Fruit fly (Drosophila melanogaster) whole organism: ENCODE measurements around the gene kraken.

Experiments used
- psq ChIP-seq: fragments of >200 bp; optimal IDR thresholded peaks from 2 replicates; lab custom pipeline; 2017
- usp ChIP-seq: fragments of >200 bp; optimal IDR thresholded peaks from 2 replicates; lab custom pipeline; 2017; ENCODE audit warnings: missing biosample characterization, missing genetic modification characterization, mixed read lengths

DNA sequence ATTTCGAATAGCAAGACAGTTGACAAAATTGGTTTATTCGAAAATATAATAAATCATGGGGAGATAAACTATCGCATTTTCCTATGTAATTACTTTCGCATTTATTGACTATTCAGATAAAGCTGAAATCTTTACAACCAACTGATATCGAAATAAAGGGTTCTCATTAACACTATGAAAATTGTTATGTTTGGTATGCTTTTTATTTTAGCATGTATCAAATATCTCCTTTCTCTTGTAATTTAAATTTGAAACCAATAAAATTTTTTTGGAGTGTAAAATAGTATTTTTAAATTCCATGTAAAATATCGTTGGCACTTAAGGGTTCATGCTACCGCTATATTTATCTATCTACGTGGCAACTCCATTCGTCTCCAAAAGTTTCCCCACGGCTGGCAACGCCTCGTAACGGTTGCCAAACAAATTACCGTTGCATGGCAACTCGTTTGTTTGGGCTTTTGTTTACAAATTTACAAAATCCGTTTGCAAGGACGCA lies 2.5 kb downstream of the kraken start, which contains the start of gene CG13949:
- TF ChIP-seq psq (lab: Kevin White, UChicago) = no peak
- TF ChIP-seq usp (GFP tag; lab: Kevin White, UChicago) = no peak
